Worm (Caenorhabditis elegans): ENCODE data around the gene T19H5.4.

T19H5.4 gene

DNA sequence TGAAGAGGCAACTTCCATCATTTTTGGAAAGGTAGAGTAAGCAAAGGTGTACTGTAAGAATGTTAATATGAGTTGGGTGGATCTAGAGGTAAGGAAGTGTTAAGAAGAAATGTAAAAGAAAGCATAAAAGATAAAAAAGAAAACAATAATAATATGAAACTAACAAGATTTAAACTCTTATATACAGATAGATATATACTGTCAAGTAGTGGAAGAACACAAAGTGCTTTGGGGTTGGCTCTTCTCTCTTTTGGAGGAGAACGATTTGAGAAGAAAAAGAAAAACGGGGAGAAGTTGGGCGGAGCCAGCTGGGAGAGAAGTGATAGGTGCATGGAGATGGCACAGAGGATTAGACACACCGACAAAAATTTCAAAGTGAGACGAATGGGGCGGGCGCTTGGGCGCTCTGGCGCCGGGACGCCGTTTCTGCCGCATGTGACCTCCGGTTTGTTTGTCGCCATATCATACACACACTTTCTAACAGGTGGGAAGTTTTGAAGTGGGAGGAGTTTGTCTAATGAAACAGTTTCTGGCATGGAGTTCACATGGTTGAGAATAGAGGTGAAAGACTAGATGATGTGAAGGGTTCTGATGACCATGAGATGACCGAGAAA lies at the start of gene T19H5.4:
TSS of gene T19H5.4 (minus strand) at position 51 of the 614 bp plus-strand sequence.
- no peak for TF ChIP-seq Y79H2A.3 (GFP tag; conservative IDR thresholded peaks at IDR 0.05)
- no peak for TF ChIP-seq snpc-3.4 (tag; optimal IDR thresholded peaks at IDR 0.05)
- TF ChIP-seq nhr-120 (GFP tag; IDR thresholded peaks at IDR 0.05), result no peak
- no peak for TF ChIP-seq nhr-90 (tag; optimal IDR thresholded peaks at IDR 0.05)
- no peak for TF ChIP-seq Y95B8A.8 (GFP tag; IDR thresholded peaks at IDR 0.05)
- no peak for TF ChIP-seq attf-3 (GFP tag; conservative IDR thresholded peaks at IDR 0.05)
- no peak for TF ChIP-seq fkh-3 (tag; optimal IDR thresholded peaks at IDR 0.05)
- TF ChIP-seq unc-62 (GFP tag; optimal IDR thresholded peaks at IDR 0.05), result no peak
- TF ChIP-seq tbp1 (GFP tag; optimal IDR thresholded peaks at IDR 0.05), result peak; percentile 34
- TF ChIP-seq attf-6 (GFP tag; IDR thresholded peaks at IDR 0.05), result no peak
- TF ChIP-seq mxl-1 (tag; optimal IDR thresholded peaks at IDR 0.05), result no peak
- TF ChIP-seq ztf-28 (GFP tag; IDR thresholded peaks at IDR 0.05), result no peak
- TF ChIP-seq nhr-179 (tag; optimal IDR thresholded peaks at IDR 0.05), result no peak
- peak; percentile 29; the same call in 1 of the 2 replicates for TF ChIP-seq nfyb-1 (GFP tag; IDR thresholded peaks at IDR 0.05)
- no peak for TF ChIP-seq bed-1 (GFP tag; IDR thresholded peaks at IDR 0.05)
- no peak for TF ChIP-seq tbx-9 (tag; optimal IDR thresholded peaks at IDR 0.05; ENCODE audit: borderline replicate concordance)
- TF ChIP-seq lsl-1 (GFP tag; optimal IDR thresholded peaks at IDR 0.05), result no peak
- TF ChIP-seq lsy-27 (tag; optimal IDR thresholded peaks at IDR 0.05; ENCODE audit: borderline replicate concordance, insufficient read depth), result no peak
- no peak for TF ChIP-seq ceh-58 (GFP tag; IDR thresholded peaks at IDR 0.05)
- TF ChIP-seq K12H6.12 (tag; optimal IDR thresholded peaks at IDR 0.05), result peak; percentile 41
- TF ChIP-seq nfya-1 (tag; optimal IDR thresholded peaks at IDR 0.05; ENCODE audit: borderline replicate concordance, insufficient read depth), result no peak
- no peak for TF ChIP-seq hmg-20 (GFP tag; IDR thresholded peaks at IDR 0.05)
- TF ChIP-seq F33H1.4 (GFP tag; IDR thresholded peaks at IDR 0.05), result no peak
- no peak for TF ChIP-seq ztf-18 (tag; optimal IDR thresholded peaks at IDR 0.05)
- TF ChIP-seq egl-18 (GFP tag; IDR thresholded peaks at IDR 0.05), result no peak
- peak; percentile 47 for TF ChIP-seq lin-40 (tag; optimal IDR thresholded peaks at IDR 0.05)
- TF ChIP-seq Y67H2A.10 (GFP tag; conservative IDR thresholded peaks at IDR 0.05), result no peak
- TF ChIP-seq sea-2 (GFP tag; IDR thresholded peaks at IDR 0.05), result 0 out of 2 replicates have a peak, but pooled peaks have one; percentile 30
- TF ChIP-seq ceh-40 (GFP tag; IDR thresholded peaks at IDR 0.05), result no peak
- no peak for TF ChIP-seq zim-3 (tag; optimal IDR thresholded peaks at IDR 0.05)
- peak; percentile 61; the same call in 1 of the 2 replicates for TF ChIP-seq cebp-1 (GFP tag; IDR thresholded peaks at IDR 0.05)
- TF ChIP-seq cebp-1 (tag; optimal IDR thresholded peaks at IDR 0.05), result peak; percentile 82
- no peak for TF ChIP-seq ekl-4 (GFP tag; IDR thresholded peaks at IDR 0.05)
- peak; percentile 73 for TF ChIP-seq egl-44 (GFP tag; IDR thresholded peaks at IDR 0.05)
- no peak for TF ChIP-seq athp-1 (tag; optimal IDR thresholded peaks at IDR 0.05)
- no peak for TF ChIP-seq lir-1 (GFP tag; conservative IDR thresholded peaks at IDR 0.05)
- TF ChIP-seq efl-1 (GFP tag; optimal IDR thresholded peaks at IDR 0.05), result no peak
- no peak for TF ChIP-seq snpc-1.1 (tag; optimal IDR thresholded peaks at IDR 0.05; ENCODE audit: insufficient read depth)
- TF ChIP-seq K11D2.4 (GFP tag; IDR thresholded peaks at IDR 0.05), result peak; percentile 62; the same call in 1 of the 2 replicates
- no peak for TF ChIP-seq Y53G8AR.9 (GFP tag; conservative IDR thresholded peaks at IDR 0.05)
- no peak for TF ChIP-seq unc-130 (GFP tag; optimal IDR thresholded peaks at IDR 0.05)
- TF ChIP-seq dpff-1 (tag; optimal IDR thresholded peaks at IDR 0.05), result no peak
- TF ChIP-seq dox-1 (GFP tag; IDR thresholded peaks at IDR 0.05), result peak; percentile 44; the same call in 1 of the 2 replicates
- no peak for TF ChIP-seq ceh-100 (GFP tag; IDR thresholded peaks at IDR 0.05)
- no peak for TF ChIP-seq sdz-38 (tag; optimal IDR thresholded peaks at IDR 0.05)
- no peak for TF ChIP-seq rcor-1 (GFP tag; IDR thresholded peaks at IDR 0.05)
- TF ChIP-seq rec-8 (tag; optimal IDR thresholded peaks at IDR 0.05), result no peak
- no peak for TF ChIP-seq F55B11.4 (tag; optimal IDR thresholded peaks at IDR 0.05; ENCODE audit: borderline replicate concordance, insufficient read depth)

Data from whole organism, young adult.